Worm (Caenorhabditis elegans) whole organism, L4 larva: ENCODE results near the gene sre-2.

Experiments used
- F10B5.3 ChIP-seq: sonication (generic microtip); optimal IDR thresholded peaks from 2 replicates; lab custom pipeline; 2016; ENCODE audit warnings: mild to moderate bottlenecking, missing genetic modification characterization, missing compliant biosample characterization
- F26F4.8 ChIP-seq: fragments of 200-800 bp; sonication (Bioruptor generic); conservative IDR thresholded peaks from 2 replicates; pipeline ENCODE4 v1.3.6; 2022; ENCODE audit warnings: missing genetic modification characterization, missing compliant biosample characterization
- F37D6.2 ChIP-seq: sonication (generic microtip); optimal IDR thresholded peaks from 2 replicates; lab custom pipeline; 2016; ENCODE audit warnings: mild to moderate bottlenecking, missing genetic modification characterization, missing compliant biosample characterization
- R02D3.7 ChIP-seq: fragments of 150-350 bp; sonication (generic microtip); optimal IDR thresholded peaks from 3 replicates; lab custom pipeline; 2014; ENCODE audit warnings: missing biosample characterization, missing genetic modification characterization
- T20F7.1 ChIP-seq: fragments of 200-800 bp; sonication (Bioruptor generic); optimal IDR thresholded peaks from 2 replicates; lab custom pipeline; 2018; ENCODE audit warnings: mild to moderate bottlenecking, missing genetic modification characterization, missing compliant biosample characterization
- T26A8.4 ChIP-seq: fragments of 200-800 bp; sonication (Bioruptor generic); IDR thresholded peaks from 2 replicates; pipeline ENCODE4 v1.3.6; 2022; ENCODE audit warnings: missing genetic modification characterization, missing compliant biosample characterization
- Y105C5A.15 ChIP-seq: fragments of 200-800 bp; sonication (Bioruptor generic); IDR thresholded peaks from 2 replicates; pipeline ENCODE4 v1.3.6; 2022; ENCODE audit warnings: missing genetic modification characterization, missing compliant biosample characterization
- Y5F2A.4 ChIP-seq: fragments of 200-800 bp; sonication (Bioruptor generic); optimal IDR thresholded peaks from 2 replicates; lab custom pipeline; 2018; ENCODE audit warnings: mild to moderate bottlenecking, missing genetic modification characterization, missing compliant biosample characterization
- ama-1 ChIP-seq: fragments of 150-350 bp; optimal IDR thresholded peaks from 2 replicates; lab custom pipeline; 2014; ENCODE audit warnings: inconsistent platforms, mixed read lengths
- ceh-28 ChIP-seq: fragments of 150-350 bp; optimal IDR thresholded peaks from 2 replicates; lab custom pipeline; 2014; ENCODE audit warnings: missing biosample characterization, missing genetic modification reagents, missing genetic modification characterization
- ceh-44 ChIP-seq: fragments of 200-800 bp; sonication (Bioruptor generic); IDR thresholded peaks from 2 replicates; pipeline ENCODE4 v1.3.6; 2022; ENCODE audit warnings: missing genetic modification reagents, missing genetic modification characterization, missing compliant biosample characterization
- ceh-62 ChIP-seq: sonication (generic microtip); optimal IDR thresholded peaks from 2 replicates; lab custom pipeline; 2017; ENCODE audit warnings: missing biosample characterization, missing genetic modification characterization
- ceh-82 ChIP-seq: sonication (generic microtip); optimal IDR thresholded peaks from 2 replicates; lab custom pipeline; 2017; ENCODE audit warnings: missing biosample characterization, missing genetic modification characterization
- cey-2 ChIP-seq: sonication (generic microtip); optimal IDR thresholded peaks from 3 replicates; lab custom pipeline; 2017; ENCODE audit warnings: missing genetic modification characterization, mild to moderate bottlenecking, missing compliant biosample characterization, antibody characterized with exemption, borderline replicate concordance; ENCODE audit not compliant: insufficient read depth
- ctbp-1 ChIP-seq: fragments of 200-800 bp; sonication (Bioruptor generic); IDR thresholded peaks from 2 replicates; pipeline ENCODE4 v1.3.6; 2022; ENCODE audit warnings: missing genetic modification reagents, missing genetic modification characterization, missing compliant biosample characterization
- daf-12 ChIP-seq: fragments of 150-350 bp; optimal IDR thresholded peaks from 2 replicates; lab custom pipeline; 2014; ENCODE audit warnings: missing biosample characterization, missing genetic modification reagents, missing genetic modification characterization
- daf-16 ChIP-seq, 3 experiments: sonication (generic microtip); optimal IDR thresholded peaks; 2 replicates each; lab custom pipeline; 2016 to 2017; ENCODE audit warnings: missing genetic modification characterization in 3 of 3, missing genetic modification reagents in 3 of 3, mild to moderate bottlenecking in 2 of 3, missing compliant biosample characterization in 2 of 3, missing biosample characterization in 1 of 3, moderate library complexity in 1 of 3
- dmd-6 ChIP-seq: fragments of 200-800 bp; sonication (Bioruptor generic); IDR thresholded peaks from 2 replicates; pipeline ENCODE4 v1.3.6; 2022; ENCODE audit warnings: missing genetic modification reagents, missing genetic modification characterization, missing compliant biosample characterization
- dmd-9 ChIP-seq: fragments of 200-800 bp; sonication (Bioruptor generic); IDR thresholded peaks from 2 replicates; pipeline ENCODE4 v1.3.6; 2022; ENCODE audit warnings: missing genetic modification reagents, missing genetic modification characterization, missing compliant biosample characterization
- duxl-1 ChIP-seq: sonication (generic microtip); optimal IDR thresholded peaks from 2 replicates; lab custom pipeline; 2016; ENCODE audit warnings: mild to moderate bottlenecking, missing genetic modification characterization, moderate library complexity, missing compliant biosample characterization; ENCODE audit not compliant: poor library complexity
- egl-27 ChIP-seq: sonication (generic microtip); optimal IDR thresholded peaks from 3 replicates; lab custom pipeline; 2017; ENCODE audit warnings: missing biosample characterization, missing genetic modification reagents, missing genetic modification characterization
- egl-43 ChIP-seq: fragments of 200-800 bp; sonication (Bioruptor generic); IDR thresholded peaks from 2 replicates; pipeline ENCODE4 v1.3.6; 2022; ENCODE audit warnings: missing genetic modification reagents, missing genetic modification characterization, missing compliant biosample characterization
- gei-8 ChIP-seq: fragments of 200-800 bp; sonication (Bioruptor generic); optimal IDR thresholded peaks from 2 replicates; lab custom pipeline; 2018; ENCODE audit warnings: mild to moderate bottlenecking, missing genetic modification characterization, missing compliant biosample characterization
- hlh-11 ChIP-seq: fragments of 200-800 bp; sonication (Bioruptor generic); optimal IDR thresholded peaks from 2 replicates; lab custom pipeline; 2018; ENCODE audit warnings: mild to moderate bottlenecking, missing genetic modification characterization, missing compliant biosample characterization
- hmg-1.1 ChIP-seq: fragments of 200-800 bp; sonication (Bioruptor generic); IDR thresholded peaks from 2 replicates; pipeline ENCODE4 v1.3.6; 2022; ENCODE audit warnings: missing genetic modification reagents, missing genetic modification characterization, missing compliant biosample characterization
- jun-1 ChIP-seq: fragments of 150-350 bp; optimal IDR thresholded peaks from 2 replicates; lab custom pipeline; 2014; ENCODE audit warnings: missing biosample characterization, missing genetic modification reagents, missing genetic modification characterization
- lim-7 ChIP-seq: fragments of 200-800 bp; sonication (Bioruptor generic); IDR thresholded peaks from 2 replicates; pipeline ENCODE4 v1.3.6; 2022; ENCODE audit warnings: missing genetic modification characterization, missing compliant biosample characterization
- lin-1 ChIP-seq: fragments of 200-800 bp; sonication (Bioruptor generic); IDR thresholded peaks from 2 replicates; pipeline ENCODE4 v1.3.6; 2022; ENCODE audit warnings: missing genetic modification reagents, missing genetic modification characterization, missing compliant biosample characterization
- lin-29 ChIP-seq: fragments of 200-800 bp; sonication (Bioruptor generic); IDR thresholded peaks from 2 replicates; pipeline ENCODE4 v1.3.6; 2022; ENCODE audit warnings: missing genetic modification reagents, missing genetic modification characterization, missing compliant biosample characterization
- lin-38 ChIP-seq: fragments of 200-800 bp; sonication (Bioruptor generic); IDR thresholded peaks from 2 replicates; pipeline ENCODE4 v1.3.6; 2022; ENCODE audit warnings: missing genetic modification reagents, missing genetic modification characterization, missing compliant biosample characterization
- madf-9 ChIP-seq: fragments of 200-800 bp; sonication (Bioruptor generic); conservative IDR thresholded peaks from 2 replicates; pipeline ENCODE4 v1.3.6; 2022; ENCODE audit warnings: missing genetic modification reagents, missing genetic modification characterization, missing compliant biosample characterization
- mdl-1 ChIP-seq, 2 experiments: fragments of 150-350 bp in 1 of 2; sonication (generic microtip) in 1 of 2; optimal IDR thresholded peaks; 2 replicates each; lab custom pipeline; 2014 to 2017; ENCODE audit warnings: missing biosample characterization in 2 of 2, missing genetic modification characterization in 2 of 2
- mes-2 ChIP-seq: sonication (generic microtip); optimal IDR thresholded peaks from 2 replicates; lab custom pipeline; 2016; ENCODE audit warnings: missing genotype, mild to moderate bottlenecking, missing genetic modification characterization, missing compliant biosample characterization; ENCODE audit not compliant: poor library complexity, severe bottlenecking
- nhr-102 ChIP-seq: sonication (generic microtip); optimal IDR thresholded peaks from 2 replicates; lab custom pipeline; 2016; ENCODE audit warnings: mild to moderate bottlenecking, missing genetic modification characterization, moderate library complexity, missing compliant biosample characterization
- nhr-11 ChIP-seq: fragments of 150-350 bp; optimal IDR thresholded peaks from 2 replicates; lab custom pipeline; 2014; ENCODE audit warnings: missing biosample characterization, missing genetic modification characterization
- nhr-237 ChIP-seq: sonication (generic microtip); optimal IDR thresholded peaks from 2 replicates; lab custom pipeline; 2017; ENCODE audit warnings: missing biosample characterization, missing genetic modification characterization
- nhr-25 ChIP-seq: sonication (generic microtip); optimal IDR thresholded peaks from 2 replicates; lab custom pipeline; 2017; ENCODE audit warnings: missing genetic modification characterization, mild to moderate bottlenecking, missing compliant biosample characterization, antibody characterized with exemption, moderate library complexity, borderline replicate concordance; ENCODE audit not compliant: insufficient read depth
- nhr-28 ChIP-seq: fragments of 150-350 bp; optimal IDR thresholded peaks from 2 replicates; lab custom pipeline; 2014; ENCODE audit warnings: missing biosample characterization, missing genetic modification characterization
- nhr-42 ChIP-seq: fragments of 200-800 bp; sonication (Bioruptor generic); IDR thresholded peaks from 2 replicates; pipeline ENCODE4 v1.3.6; 2022; ENCODE audit warnings: missing genetic modification characterization, missing compliant biosample characterization
- nhr-48 ChIP-seq: sonication (generic microtip); optimal IDR thresholded peaks from 2 replicates; lab custom pipeline; 2016; ENCODE audit warnings: mild to moderate bottlenecking, missing genetic modification characterization, missing compliant biosample characterization
- pqm-1 ChIP-seq: sonication (generic microtip); optimal IDR thresholded peaks from 2 replicates; lab custom pipeline; 2017; ENCODE audit warnings: missing biosample characterization, missing genetic modification characterization
- saeg-2 ChIP-seq: fragments of 200-800 bp; sonication (Bioruptor generic); IDR thresholded peaks from 2 replicates; pipeline ENCODE4 v1.3.6; 2022; ENCODE audit warnings: missing genetic modification reagents, missing genetic modification characterization, missing compliant biosample characterization
- set-16 ChIP-seq: fragments of 200-800 bp; sonication (Bioruptor generic); IDR thresholded peaks from 2 replicates; pipeline ENCODE4 v1.3.6; 2022; ENCODE audit warnings: missing genetic modification reagents, missing genetic modification characterization, missing compliant biosample characterization
- spr-1 ChIP-seq: sonication (generic microtip); optimal IDR thresholded peaks from 2 replicates; lab custom pipeline; 2016; ENCODE audit warnings: mild to moderate bottlenecking, missing genetic modification characterization, missing compliant biosample characterization
- unc-39 ChIP-seq: sonication (generic microtip); optimal IDR thresholded peaks from 2 replicates; lab custom pipeline; 2017; ENCODE audit warnings: missing biosample characterization, missing genetic modification characterization
- unc-62 ChIP-seq, 3 experiments: fragments of 150-350 bp in 1 of 3; sonication (generic microtip); optimal IDR thresholded peaks in 2 of 3; peaks in 1 of 3; 1 replicate in 1 of 3; 2 replicates in 2 of 3; lab custom pipeline; 2014 to 2017; ENCODE audit warnings: missing biosample characterization in 3 of 3, missing genetic modification characterization in 3 of 3, missing genetic modification reagents in 3 of 3, missing genotype in 1 of 3
- vab-7 ChIP-seq: fragments of 200-800 bp; sonication (Bioruptor generic); IDR thresholded peaks from 2 replicates; pipeline ENCODE4 v1.3.6; 2022; ENCODE audit warnings: missing genetic modification reagents, missing genetic modification characterization, missing compliant biosample characterization
- zag-1 ChIP-seq: fragments of 150-350 bp; optimal IDR thresholded peaks from 2 replicates; lab custom pipeline; 2014; ENCODE audit warnings: missing biosample characterization, missing genetic modification characterization
- zfp-2 ChIP-seq: sonication (generic microtip); optimal IDR thresholded peaks from 2 replicates; lab custom pipeline; 2016; ENCODE audit warnings: mild to moderate bottlenecking, missing genetic modification characterization, missing compliant biosample characterization
- zip-2 ChIP-seq: fragments of 150-350 bp; optimal IDR thresholded peaks from 2 replicates; lab custom pipeline; 2014; ENCODE audit warnings: missing biosample characterization, missing genetic modification characterization

The sre-2 gene

ce11 chrII:8091528-8091927, 10.4 kb downstream of the sre-2 start (continued):
- no peak for TF ChIP-seq vab-7 (GFP tag; lab: Robert Waterston, UW)
- no peak for TF ChIP-seq ctbp-1 (GFP tag; lab: Robert Waterston, UW)
- TF ChIP-seq nhr-102, result peak; percentile 47
- TF ChIP-seq ceh-62 (tag; lab: Kevin White, UChicago), result no peak
- TF ChIP-seq pqm-1 (tag; lab: Kevin White, UChicago), result peak; percentile 39
- peak; percentile 77 for TF ChIP-seq mes-2
- TF ChIP-seq nhr-25 (tag; lab: Kevin White, UChicago), result peak; percentile 53
- no peak for TF ChIP-seq daf-16 (GFP tag; optimal IDR thresholded peaks at IDR 0.05; lab: Kevin White, UChicago)
- TF ChIP-seq daf-16 (tag; optimal IDR thresholded peaks at IDR 0.05; lab: Kevin White, UChicago), result peak; percentile 26
- TF ChIP-seq T26A8.4 (GFP tag; lab: Robert Waterston, UW), result peak; percentile 62
- TF ChIP-seq jun-1, result no peak
- 0 out of 2 replicates have a peak, but pooled peaks have one; percentile 53 for TF ChIP-seq hmg-1.1 (GFP tag; lab: Robert Waterston, UW)
- no peak; the same call in 1 of the 2 replicates for TF ChIP-seq set-16
- no peak for TF ChIP-seq ceh-44
- TF ChIP-seq Y5F2A.4 (GFP tag; lab: Kevin White, UChicago), result no peak
- TF ChIP-seq F37D6.2 (tag; lab: Kevin White, UChicago), result no peak
- no peak for TF ChIP-seq nhr-48 (tag; lab: Kevin White, UChicago)
- TF ChIP-seq nhr-42 (GFP tag; lab: Robert Waterston, UW), result no peak; the same call in 1 of the 2 replicates
- peak; percentile 25; the same call in 1 of the 2 replicates for TF ChIP-seq dmd-6 (GFP tag; lab: Robert Waterston, UW)
- TF ChIP-seq hlh-11 (tag; lab: Kevin White, UChicago), result peak; percentile 56
- peak; percentile 0 for TF ChIP-seq nhr-28
- TF ChIP-seq nhr-11 (tag; lab: Kevin White, UChicago), result peak; percentile 37
- no peak for TF ChIP-seq lin-1 (GFP tag; lab: Robert Waterston, UW)
- TF ChIP-seq lin-38, result peak; percentile 71
- TF ChIP-seq unc-62 (GFP tag; optimal IDR thresholded peaks at IDR 0.05 in 1 of 2; lab: Kevin White, UChicago), result peak in 1 of 2 experiments; percentile 19
- no peak for TF ChIP-seq unc-62 (tag; optimal IDR thresholded peaks at IDR 0.05; lab: Kevin White, UChicago)
- TF ChIP-seq egl-27 (tag; lab: Kevin White, UChicago), result no peak
- no peak for TF ChIP-seq lin-29
- TF ChIP-seq nhr-237 (tag; lab: Kevin White, UChicago), result no peak
- no peak for TF ChIP-seq daf-12 (tag; lab: Kevin White, UChicago)
- no peak for TF ChIP-seq F26F4.8 (GFP tag; lab: Robert Waterston, UW)
- no peak for TF ChIP-seq madf-9 (GFP tag; lab: Robert Waterston, UW)
- TF ChIP-seq T20F7.1 (GFP tag; lab: Kevin White, UChicago), result no peak
- TF ChIP-seq gei-8 (GFP tag; lab: Kevin White, UChicago), result no peak
- TF ChIP-seq zip-2 (tag; lab: Kevin White, UChicago), result no peak
- no peak for TF ChIP-seq R02D3.7 (tag; lab: Kevin White, UChicago)
- no peak for TF ChIP-seq mdl-1 (tag; optimal IDR thresholded peaks at IDR 0.05; lab: Kevin White, UChicago)
- TF ChIP-seq ceh-28 (tag; lab: Kevin White, UChicago), result no peak
- no peak for TF ChIP-seq spr-1 (tag; lab: Kevin White, UChicago)
- no peak for TF ChIP-seq zfp-2 (tag; lab: Kevin White, UChicago)
- no peak for TF ChIP-seq F10B5.3
- TF ChIP-seq cey-2, result no peak
- TF ChIP-seq egl-43 (GFP tag; lab: Robert Waterston, UW), result no peak
- no peak for TF ChIP-seq dmd-9 (GFP tag; lab: Robert Waterston, UW)
- TF ChIP-seq unc-39, result no peak
- no peak for TF ChIP-seq ceh-82 (tag; lab: Kevin White, UChicago)
- TF ChIP-seq saeg-2 (GFP tag; lab: Robert Waterston, UW), result no peak
- TF ChIP-seq Y105C5A.15 (GFP tag; lab: Robert Waterston, UW), result no peak
- TF ChIP-seq duxl-1, result peak; percentile 62
- TF ChIP-seq ama-1 (lab: Kevin White, UChicago), result peak; percentile 93
- TF ChIP-seq zag-1 (tag; lab: Kevin White, UChicago), result no peak
- no peak for TF ChIP-seq lim-7
